Worm (Caenorhabditis elegans) whole organism, L2 larva: Measurements from ENCODE around the gene F45D11.14.
"Not testable (repeated sequence)": the region's sequence is repeated elsewhere in the genome, so short reads cannot be mapped to it uniquely, and the experiment has no call there.

Experiments
- aly-2 ChIP-seq: fragments of 150-350 bp; optimal IDR thresholded peaks from 2 replicates; lab custom pipeline; 2014; ENCODE audit warnings: missing biosample characterization, missing genetic modification characterization
- nhr-25 ChIP-seq: fragments of 150-350 bp; sonication (generic microtip); optimal IDR thresholded peaks from 3 replicates; lab custom pipeline; 2014; ENCODE audit warnings: missing biosample characterization, missing genetic modification characterization

DNA sequence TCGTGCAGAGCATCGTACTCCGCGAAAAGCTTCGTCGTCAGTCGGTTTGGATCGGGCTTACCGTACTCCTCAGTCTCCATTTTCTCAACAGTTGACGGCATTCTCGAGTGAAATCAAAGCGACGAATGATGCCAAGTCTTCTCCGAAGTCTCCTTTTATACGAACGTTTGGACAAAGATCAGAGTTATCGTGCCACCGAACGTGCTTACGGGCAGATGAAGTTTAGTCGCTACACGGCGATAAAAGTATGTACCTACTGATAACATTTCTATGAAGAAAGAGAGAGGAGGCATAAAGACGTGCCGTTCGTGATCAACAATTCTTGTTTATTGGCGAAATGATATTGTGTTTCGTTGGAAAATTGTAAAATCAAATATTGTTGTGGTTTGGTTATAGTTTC is at the start of gene F45D11.14:
- not testable (repeated sequence) for TF ChIP-seq aly-2, nhr-25 (tag; lab: Kevin White, UChicago)
